Worm (Caenorhabditis elegans) whole organism, midembryonic: ENCODE results near the gene iglr-2.
"Not testable (repeated sequence)": the region's sequence is repeated elsewhere in the genome, so short reads cannot be mapped to it uniquely, and the experiment has no call there.

Experiments
- klf-2 ChIP-seq: fragments of 200-800 bp; sonication (Bioruptor generic); conservative IDR thresholded peaks from 2 replicates; pipeline ENCODE4 v1.3.6; 2022; ENCODE audit warnings: missing genetic modification reagents, missing genetic modification characterization, missing compliant biosample characterization
- med-1 ChIP-seq: sonication (generic microtip); optimal IDR thresholded peaks from 2 replicates; lab custom pipeline; 2017; ENCODE audit warnings: missing genetic modification characterization, mild to moderate bottlenecking, missing compliant biosample characterization, antibody characterized with exemption, missing genetic modification reagents; ENCODE audit not compliant: insufficient read depth
- tab-1 ChIP-seq: fragments of 200-800 bp; sonication (Bioruptor generic); IDR thresholded peaks from 2 replicates; pipeline ENCODE4 v1.3.6; 2022; ENCODE audit warnings: missing genetic modification characterization, missing compliant biosample characterization
- ztf-23 ChIP-seq: fragments of 200-800 bp; sonication (Bioruptor generic); IDR thresholded peaks from 2 replicates; pipeline ENCODE4 v1.3.6; 2022; ENCODE audit warnings: missing genetic modification reagents, missing genetic modification characterization, missing compliant biosample characterization

DNA sequence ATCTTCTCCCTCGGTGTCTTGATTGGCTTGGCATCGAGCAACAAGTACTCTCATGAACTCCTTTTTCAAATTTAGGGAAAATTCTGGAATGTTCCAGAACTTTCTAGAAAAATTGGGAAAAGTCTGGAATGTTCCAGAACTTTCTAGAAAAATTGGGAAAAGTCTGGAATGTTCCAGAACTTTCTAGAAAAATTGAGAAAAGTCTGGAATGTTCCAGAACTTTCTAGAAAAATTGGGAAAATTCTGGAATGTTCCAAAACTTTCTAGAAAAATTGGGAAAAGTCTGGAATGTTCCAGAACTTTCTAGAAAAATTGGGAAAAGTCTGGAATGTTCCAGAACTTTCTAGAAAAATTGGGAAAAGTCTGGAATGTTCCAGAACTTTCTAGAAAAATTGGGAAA lies 13.2 kb upstream of the iglr-2 start, which contains the start of gene ZC262.7:
- not testable (repeated sequence) for TF ChIP-seq med-1 (GFP tag; lab: Kevin White, UChicago); ztf-23 (GFP tag; lab: Robert Waterston, UW); klf-2 (GFP tag; lab: Robert Waterston, UW); tab-1 (GFP tag; lab: Robert Waterston, UW)
